Worm (Caenorhabditis elegans) whole organism, L1 larva: Measurements from ENCODE around the gene ifd-2.

ENCODE experiments used
- dsc-1 ChIP-seq: sonication (generic microtip); optimal IDR thresholded peaks from 2 replicates; lab custom pipeline; 2016; ENCODE audit warnings: mild to moderate bottlenecking, missing genetic modification characterization, missing compliant biosample characterization
- irx-1 ChIP-seq: sonication (generic microtip); optimal IDR thresholded peaks from 2 replicates; lab custom pipeline; 2016; ENCODE audit warnings: missing genetic modification characterization, missing compliant biosample characterization
- snpc-4 ChIP-seq: fragments of 150-350 bp; optimal IDR thresholded peaks from 2 replicates; lab custom pipeline; 2014; ENCODE audit warnings: missing biosample characterization, missing genetic modification characterization

DNA sequence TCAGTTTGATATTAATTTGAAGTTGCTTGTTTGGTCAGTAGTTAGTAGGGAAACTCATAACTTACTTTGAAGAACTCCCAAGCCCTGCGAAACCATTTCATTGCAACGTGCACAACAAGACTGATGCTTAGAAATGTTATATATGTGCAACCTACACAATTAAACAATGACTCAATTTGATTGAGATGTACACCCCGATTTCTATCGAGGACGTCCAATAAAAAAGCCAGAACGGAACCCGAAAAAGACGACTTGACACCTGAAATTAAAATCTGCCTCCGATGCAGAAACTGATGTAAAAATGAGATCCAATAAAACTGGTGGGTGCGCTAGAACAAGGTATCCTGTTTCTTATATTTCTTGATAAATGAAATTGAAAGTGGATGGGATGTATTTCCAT, 30.9 kb downstream of the ifd-2 start, which contains the start of gene T04G9.6:
- TF ChIP-seq dsc-1, result no peak
- no peak for TF ChIP-seq snpc-4
- no peak for TF ChIP-seq irx-1 (tag; lab: Kevin White, UChicago)
